Fruit fly (Drosophila melanogaster): ENCODE data around the gene FoxK.
A peak's percentile ranks its signal among the peaks of the same experiment; 100 is the strongest.

FoxK gene

dm6 chr3L:11169299-11170181 lies 49.0 kb upstream of the FoxK start, which contains the start of the genes wls and Adck5 (continued):
- TF ChIP-seq CG11560 (tag; IDR thresholded peaks at IDR 0.05) (no peak), CG10209 (GFP tag; optimal IDR thresholded peaks at IDR 0.05) (peak; percentile 61), CG4404 (GFP tag; IDR thresholded peaks at IDR 0.05) (no peak), Deaf1 (tag; optimal IDR thresholded peaks at IDR 0.05) (no peak), dm (GFP tag; optimal IDR thresholded peaks at IDR 0.05) (no peak), ap (GFP tag; IDR thresholded peaks at IDR 0.05) (no peak), CG4820 (GFP tag; optimal IDR thresholded peaks at IDR 0.05) (no peak), CG33213 (GFP tag; optimal IDR thresholded peaks at IDR 0.05) (peak; percentile 15), CG30431 (GFP tag; optimal IDR thresholded peaks at IDR 0.05) (peak; percentile 20), CG12659 (GFP tag; optimal IDR thresholded peaks at IDR 0.05) (peak; percentile 58), disco-r (GFP tag; optimal IDR thresholded peaks at IDR 0.05) (no peak), inv (GFP tag; IDR thresholded peaks at IDR 0.05; ENCODE audit: partially characterized antibody) (no peak), E2f1 (GFP tag; IDR thresholded peaks at IDR 0.05) (no peak), Ssrp (tag; optimal IDR thresholded peaks at IDR 0.05) (peak; percentile 6), CG8388 (GFP tag; optimal IDR thresholded peaks at IDR 0.05) (peak; percentile 23), fd64A (GFP tag; optimal IDR thresholded peaks at IDR 0.05) (peak; percentile 22), dati (GFP tag; IDR thresholded peaks at IDR 0.05) (no peak), Max (GFP tag; optimal IDR thresholded peaks at IDR 0.05) (no peak), CG1647 (GFP tag; optimal IDR thresholded peaks at IDR 0.05) (no peak), NfI (GFP tag; optimal IDR thresholded peaks at IDR 0.05) (peak; percentile 71), D (optimal IDR thresholded peaks at IDR 0.05) (no peak), D (GFP tag; optimal IDR thresholded peaks at IDR 0.05) (no peak), schlank (tag; optimal IDR thresholded peaks at IDR 0.05) (peak; percentile 71), sisA (GFP tag; IDR thresholded peaks at IDR 0.05) (no peak), Lhr (GFP tag; optimal IDR thresholded peaks at IDR 0.05) (peak; percentile 41), Ets65A (GFP tag) (no peak), CG3065 (GFP tag; optimal IDR thresholded peaks at IDR 0.05) (no peak), CG17912 (GFP tag; optimal IDR thresholded peaks at IDR 0.05) (peak; percentile 45), otp (GFP tag; IDR thresholded peaks at IDR 0.05) (0 out of 3 replicates have a peak, but pooled peaks have one; percentile 27), CG42726 (GFP tag; IDR thresholded peaks at IDR 0.05; ENCODE audit: partially characterized antibody) (no peak), CG15514 (GFP tag; optimal IDR thresholded peaks at IDR 0.05) (peak; percentile 78), Asciz (GFP tag; optimal IDR thresholded peaks at IDR 0.05) (no peak), CG16863 (GFP tag; optimal IDR thresholded peaks at IDR 0.05) (no peak), Hr39 (optimal IDR thresholded peaks at IDR 0.05) (no peak), Xrp1 (GFP tag; IDR thresholded peaks at IDR 0.05) (no peak), CG14441 (GFP tag; IDR thresholded peaks at IDR 0.05) (no peak), zfh1 (GFP tag; IDR thresholded peaks at IDR 0.05) (peak; percentile 40; the same call in 1 of the 3 replicates), ham (GFP tag; IDR thresholded peaks at IDR 0.05) (no peak), Dp (GFP tag; optimal IDR thresholded peaks at IDR 0.05) (peak; percentile 38), cg (GFP tag; optimal IDR thresholded peaks at IDR 0.05) (no peak), Scr (GFP tag; IDR thresholded peaks at IDR 0.05; ENCODE audit: partially characterized antibody) (no peak; the same call in 1 of the 2 replicates), Antp (GFP tag; optimal IDR thresholded peaks at IDR 0.05) (peak; percentile 4), CG31441 (GFP tag; IDR thresholded peaks at IDR 0.05) (peak; percentile 44; the same call in 1 of the 2 replicates), wek (GFP tag; optimal IDR thresholded peaks at IDR 0.05) (peak; percentile 62), CG12219 (GFP tag; optimal IDR thresholded peaks at IDR 0.05) (peak; percentile 47), Six4 (GFP tag; optimal IDR thresholded peaks at IDR 0.05) (no peak), CG3163 (GFP tag; optimal IDR thresholded peaks at IDR 0.05) (no peak), oc (tag; optimal IDR thresholded peaks at IDR 0.05) (no peak), dpn (GFP tag; optimal IDR thresholded peaks at IDR 0.05) (peak; percentile 9 to 57)
